Fruit fly (Drosophila melanogaster) whole organism, embryonic: ENCODE results near the gene CG5160.
A peak's percentile ranks its signal among the peaks of the same experiment; 100 is the strongest.

Experiments used
- B-H2 ChIP-seq: fragments of 200-800 bp; sonication (Bioruptor generic); optimal IDR thresholded peaks from 2 replicates; lab custom pipeline; 2018; ENCODE audit warnings: missing biosample characterization, mild to moderate bottlenecking, missing genetic modification characterization
- Bteb2 ChIP-seq: fragments of 200-800 bp; sonication (Bioruptor generic); optimal IDR thresholded peaks from 2 replicates; lab custom pipeline; 2016; ENCODE audit warnings: missing biosample characterization, missing genetic modification characterization
- CG12155 ChIP-seq: fragments of 200-800 bp; sonication (Bioruptor generic); optimal IDR thresholded peaks from 3 replicates; lab custom pipeline; 2016; ENCODE audit warnings: missing biosample characterization, missing genetic modification characterization
- CG12299 ChIP-seq: fragments of 200-800 bp; sonication (Bioruptor generic); optimal IDR thresholded peaks from 2 replicates; lab custom pipeline; 2018; ENCODE audit warnings: missing biosample characterization, mild to moderate bottlenecking, missing genetic modification characterization
- CG12942 ChIP-seq: fragments of 200-800 bp; sonication (Bioruptor generic); optimal IDR thresholded peaks from 3 replicates; lab custom pipeline; 2016; ENCODE audit warnings: missing biosample characterization, missing genetic modification characterization
- CG13424 ChIP-seq: fragments of 200-800 bp; sonication (Bioruptor generic); optimal IDR thresholded peaks from 2 replicates; lab custom pipeline; 2019; ENCODE audit warnings: missing biosample characterization, mild to moderate bottlenecking, missing genetic modification characterization, moderate library complexity
- CG17568 ChIP-seq: fragments of 200-800 bp; sonication (Bioruptor generic); optimal IDR thresholded peaks from 2 replicates; lab custom pipeline; 2018; ENCODE audit warnings: missing biosample characterization, mild to moderate bottlenecking, missing genetic modification characterization, moderate library complexity
- CG31365 ChIP-seq: fragments of 200-800 bp; sonication (Bioruptor generic); optimal IDR thresholded peaks from 2 replicates; lab custom pipeline; 2018; ENCODE audit warnings: missing biosample characterization, mild to moderate bottlenecking, missing genetic modification characterization
- CG3163 ChIP-seq: fragments of 200-800 bp; sonication (Bioruptor generic); optimal IDR thresholded peaks from 3 replicates; lab custom pipeline; 2016; ENCODE audit warnings: missing biosample characterization, missing genetic modification characterization
- CG3995 ChIP-seq: fragments of 200-800 bp; sonication (Bioruptor generic); optimal IDR thresholded peaks from 3 replicates; lab custom pipeline; 2016; ENCODE audit warnings: missing biosample characterization, missing genetic modification characterization
- CG4328 ChIP-seq: fragments of 200-800 bp; sonication (Bioruptor generic); optimal IDR thresholded peaks from 3 replicates; lab custom pipeline; 2017; ENCODE audit warnings: missing biosample characterization, missing genetic modification reagents, missing genetic modification characterization
- CG4404 ChIP-seq: fragments of 200-800 bp; sonication (Bioruptor generic); IDR thresholded peaks from 2 replicates; pipeline ENCODE4 v1.3.6; 2022; ENCODE audit warnings: missing biosample characterization, missing genetic modification characterization
- CG4617 ChIP-seq: fragments of 200-800 bp; sonication (Bioruptor generic); optimal IDR thresholded peaks from 3 replicates; lab custom pipeline; 2016; ENCODE audit warnings: missing biosample characterization, missing genetic modification characterization, borderline replicate concordance
- CG6683 ChIP-seq: fragments of 200-800 bp; sonication (Bioruptor generic); optimal IDR thresholded peaks from 2 replicates; lab custom pipeline; 2017; ENCODE audit warnings: missing biosample characterization, mild to moderate bottlenecking, missing genetic modification characterization, missing genetic modification reagents
- CTCF ChIP-seq: fragments of 200-800 bp; sonication (Bioruptor generic); optimal IDR thresholded peaks from 2 replicates; lab custom pipeline; 2017; ENCODE audit warnings: missing biosample characterization, mild to moderate bottlenecking, missing genetic modification characterization, moderate library complexity
- Doc3 ChIP-seq: fragments of 200-800 bp; sonication (Bioruptor generic); IDR thresholded peaks from 3 replicates; pipeline ENCODE4 v1.3.6; 2022; ENCODE audit warnings: missing biosample characterization, missing genetic modification characterization; ENCODE audit not compliant: partially characterized antibody
- HLHmδ ChIP-seq: fragments of 200-800 bp; sonication (Bioruptor generic); optimal IDR thresholded peaks from 2 replicates; lab custom pipeline; 2018; ENCODE audit warnings: missing biosample characterization, mild to moderate bottlenecking, missing genetic modification characterization, moderate library complexity
- Hr78 ChIP-seq, 2 experiments: fragments of 200-800 bp in 1 of 2; fragments of >200 bp in 1 of 2; sonication (Bioruptor generic) in 1 of 2; optimal IDR thresholded peaks; 2 replicates each; lab custom pipeline; 2017 to 2019; ENCODE audit warnings: missing biosample characterization in 2 of 2, missing genetic modification characterization in 2 of 2, mild to moderate bottlenecking in 1 of 2, moderate library complexity in 1 of 2
- Lhr ChIP-seq: fragments of 200-800 bp; sonication (Bioruptor generic); optimal IDR thresholded peaks from 3 replicates; lab custom pipeline; 2017; ENCODE audit warnings: mild to moderate bottlenecking, missing biosample characterization, missing genetic modification reagents, missing genetic modification characterization
- NFAT ChIP-seq: fragments of 200-800 bp; sonication (Bioruptor generic); IDR thresholded peaks from 2 replicates; pipeline ENCODE4 v1.3.6; 2022; ENCODE audit warnings: missing biosample characterization, missing genetic modification characterization
- Nf-YA ChIP-seq: fragments of 200-800 bp; sonication (Bioruptor generic); IDR thresholded peaks from 2 replicates; pipeline ENCODE4 v1.3.6; 2022; ENCODE audit warnings: missing biosample characterization, missing genetic modification characterization
- Sin3A ChIP-seq: fragments of >200 bp; optimal IDR thresholded peaks from 2 replicates; lab custom pipeline; 2018
- ap ChIP-seq: fragments of 200-800 bp; sonication (Bioruptor generic); IDR thresholded peaks from 2 replicates; pipeline ENCODE4 v1.3.6; 2022; ENCODE audit warnings: missing biosample characterization, missing genetic modification characterization
- br ChIP-seq: fragments of >200 bp; optimal IDR thresholded peaks from 2 replicates; lab custom pipeline; 2017
- btn ChIP-seq: fragments of 200-800 bp; sonication (Bioruptor generic); optimal IDR thresholded peaks from 2 replicates; lab custom pipeline; 2016; ENCODE audit warnings: missing biosample characterization, missing genetic modification characterization
- cas ChIP-seq: fragments of 200-800 bp; sonication (Bioruptor generic); IDR thresholded peaks from 2 replicates; pipeline ENCODE4 v1.3.6; 2022; ENCODE audit warnings: missing biosample characterization, missing genetic modification characterization
- chn ChIP-seq: fragments of 200-800 bp; sonication (Bioruptor generic); optimal IDR thresholded peaks from 2 replicates; lab custom pipeline; 2016; ENCODE audit warnings: missing biosample characterization, missing genetic modification characterization
- crp ChIP-seq, 2 experiments: fragments of 200-800 bp; sonication (Bioruptor generic); optimal IDR thresholded peaks; 2 replicates in 1 of 2; 3 replicates in 1 of 2; lab custom pipeline; 2017; ENCODE audit warnings: missing biosample characterization in 2 of 2, missing genetic modification characterization in 2 of 2, mild to moderate bottlenecking in 1 of 2, moderate library complexity in 1 of 2
- cwo ChIP-seq: fragments of 200-800 bp; sonication (Bioruptor generic); optimal IDR thresholded peaks from 3 replicates; lab custom pipeline; 2017; ENCODE audit warnings: missing biosample characterization, missing genetic modification characterization, mild to moderate bottlenecking, moderate library complexity, missing genetic modification reagents
- dmrt11E ChIP-seq: fragments of 200-800 bp; sonication (Bioruptor generic); optimal IDR thresholded peaks from 3 replicates; lab custom pipeline; 2018; ENCODE audit warnings: missing biosample characterization, mild to moderate bottlenecking, missing genetic modification characterization, moderate library complexity
- dmrt99B ChIP-seq: fragments of 200-800 bp; sonication (Bioruptor generic); optimal IDR thresholded peaks from 2 replicates; lab custom pipeline; 2018; ENCODE audit warnings: missing biosample characterization, mild to moderate bottlenecking, missing genetic modification characterization, moderate library complexity
- eyg ChIP-seq: fragments of 200-800 bp; sonication (Bioruptor generic); optimal IDR thresholded peaks from 3 replicates; lab custom pipeline; 2016; ENCODE audit warnings: missing biosample characterization, missing genetic modification characterization
- gce ChIP-seq: fragments of 200-800 bp; sonication (Bioruptor generic); IDR thresholded peaks from 3 replicates; pipeline ENCODE4 v1.3.6; 2022; ENCODE audit warnings: missing biosample characterization, missing genetic modification characterization
- grn ChIP-seq: fragments of 200-800 bp; sonication (Bioruptor generic); optimal IDR thresholded peaks from 3 replicates; lab custom pipeline; 2017; ENCODE audit warnings: missing biosample characterization, missing genetic modification characterization
- her ChIP-seq: fragments of 200-800 bp; sonication (Bioruptor generic); optimal IDR thresholded peaks from 2 replicates; lab custom pipeline; 2016; ENCODE audit warnings: missing biosample characterization, missing genetic modification characterization
- kah ChIP-seq: fragments of 200-800 bp; sonication (Bioruptor generic); optimal IDR thresholded peaks from 2 replicates; lab custom pipeline; 2018; ENCODE audit warnings: missing biosample characterization, mild to moderate bottlenecking, missing genetic modification characterization
- lola ChIP-seq, 3 experiments: fragments of >200 bp in 2 of 3; fragments of 200-800 bp in 1 of 3; sonication (Bioruptor generic) in 1 of 3; optimal IDR thresholded peaks; 2 replicates each; lab custom pipeline; 2017 to 2019; ENCODE audit warnings: missing biosample characterization in 3 of 3, missing genetic modification characterization in 3 of 3, mild to moderate bottlenecking in 1 of 3, moderate library complexity in 1 of 3
- nmo ChIP-seq: fragments of 200-800 bp; sonication (Bioruptor generic); optimal IDR thresholded peaks from 2 replicates; lab custom pipeline; 2018; ENCODE audit warnings: missing biosample characterization, mild to moderate bottlenecking, missing genetic modification characterization, moderate library complexity
- onecut ChIP-seq: fragments of 200-800 bp; sonication (Bioruptor generic); IDR thresholded peaks from 2 replicates; pipeline ENCODE4 v1.3.6; 2022; ENCODE audit warnings: missing biosample characterization, missing genetic modification characterization
- pan ChIP-seq, 4 experiments: fragments of >200 bp in 3 of 4; fragments of 200-800 bp in 1 of 4; sonication (Bioruptor generic) in 1 of 4; optimal IDR thresholded peaks in 3 of 4; IDR thresholded peaks in 1 of 4; 2 replicates each; pipeline versions ENCODE4 v1.3.6 to Lab custom; 2017 to 2022; ENCODE audit warnings: missing biosample characterization in 2 of 4, missing genetic modification characterization in 2 of 4, mixed read lengths in 1 of 4
- pb ChIP-seq: fragments of 200-800 bp; sonication (Bioruptor generic); optimal IDR thresholded peaks from 3 replicates; lab custom pipeline; 2016; ENCODE audit warnings: missing biosample characterization, missing genetic modification characterization
- phol ChIP-seq: fragments of 200-800 bp; sonication (Bioruptor generic); optimal IDR thresholded peaks from 3 replicates; lab custom pipeline; 2018; ENCODE audit warnings: missing biosample characterization, mild to moderate bottlenecking, missing genetic modification characterization, moderate library complexity
- pum ChIP-seq: fragments of 200-800 bp; sonication (Bioruptor generic); optimal IDR thresholded peaks from 2 replicates; lab custom pipeline; 2016; ENCODE audit warnings: missing biosample characterization, missing genetic modification characterization
- sima ChIP-seq: fragments of 200-800 bp; sonication (Bioruptor generic); optimal IDR thresholded peaks from 2 replicates; lab custom pipeline; 2016; ENCODE audit warnings: missing biosample characterization, missing genetic modification characterization
- slbo ChIP-seq: fragments of 200-800 bp; sonication (Bioruptor generic); IDR thresholded peaks from 2 replicates; pipeline ENCODE4 v1.3.6; 2022; ENCODE audit warnings: missing biosample characterization, missing genetic modification characterization
- sna ChIP-seq: fragments of 200-800 bp; sonication (Bioruptor generic); IDR thresholded peaks from 2 replicates; pipeline ENCODE4 v1.3.6; 2022; ENCODE audit warnings: missing biosample characterization, missing genetic modification characterization; ENCODE audit not compliant: partially characterized antibody
- tna ChIP-seq: fragments of 200-800 bp; sonication (Bioruptor generic); IDR thresholded peaks from 2 replicates; pipeline ENCODE4 v1.3.6; 2022; ENCODE audit warnings: missing biosample characterization, missing genetic modification characterization; ENCODE audit not compliant: partially characterized antibody
- twi ChIP-seq: fragments of 200-800 bp; optimal IDR thresholded peaks from 2 replicates; lab custom pipeline; 2019; ENCODE audit warnings: missing biosample characterization, mild to moderate bottlenecking, missing genetic modification characterization, moderate library complexity
- z ChIP-seq: fragments of 200-800 bp; sonication (Bioruptor generic); IDR thresholded peaks from 3 replicates; pipeline ENCODE4 v1.3.6; 2022; ENCODE audit warnings: missing biosample characterization, missing genetic modification characterization

CG5160 gene

DNA sequence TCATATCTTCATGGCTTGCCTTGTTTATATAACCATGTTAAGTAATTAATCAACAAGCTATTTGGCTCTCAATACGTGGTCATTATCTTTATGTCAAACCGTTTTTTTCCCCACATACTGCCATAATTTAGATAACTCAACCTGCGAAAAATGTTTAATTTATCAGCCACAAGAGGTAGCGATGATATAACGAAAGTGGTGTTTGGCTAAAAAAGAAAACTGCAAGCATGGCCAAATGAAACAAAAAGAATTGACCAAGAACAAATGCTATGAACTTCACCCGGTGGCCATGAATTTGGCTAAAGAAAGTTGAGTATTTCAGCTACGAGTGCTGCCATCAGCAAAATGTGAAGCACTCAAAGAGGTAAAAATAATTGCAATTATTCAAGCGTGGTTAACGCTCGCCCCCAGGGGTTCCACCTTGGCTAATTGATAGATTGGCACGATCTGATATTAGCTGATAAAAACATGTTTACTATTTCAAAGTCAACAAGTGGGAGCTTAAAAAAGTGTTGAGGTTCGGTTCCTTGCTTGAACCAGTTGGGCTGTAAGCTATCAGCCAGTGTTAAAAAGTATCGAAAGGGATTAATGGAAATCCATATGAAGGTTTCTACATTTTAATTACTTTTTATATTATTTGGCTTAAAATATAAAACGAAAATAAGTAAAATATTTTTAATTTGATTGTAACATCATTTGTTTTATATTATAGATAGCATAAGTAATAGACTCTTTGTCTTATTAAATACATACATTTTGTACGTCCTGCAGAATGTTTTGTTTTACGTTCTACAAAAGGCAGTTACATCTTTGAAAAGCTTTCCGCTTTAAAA, 38.2 kb upstream of the CG5160 start (continued):
- TF ChIP-seq Bteb2 (GFP tag; lab: Kevin White, UChicago) (peak; percentile 38), CG4404 (GFP tag; lab: Robert Waterston, UW) (no peak), CG17568 (GFP tag; lab: Kevin White, UChicago) (peak; percentile 79), NFAT (GFP tag; lab: Robert Waterston, UW) (peak; percentile 87), crp (GFP tag; optimal IDR thresholded peaks at IDR 0.05; lab: Kevin White, UChicago) (no peak), Doc3 (GFP tag; lab: Robert Waterston, UW) (no peak), her (peak; percentile 78), CG3995 (GFP tag; lab: Kevin White, UChicago) (no peak), sima (no peak), br (lab: Kevin White, UChicago) (no peak), cwo (GFP tag; lab: Kevin White, UChicago) (peak; percentile 55), pb (peak; percentile 44), cas (GFP tag; lab: Robert Waterston, UW) (peak; percentile 58), pum (GFP tag; lab: Kevin White, UChicago) (peak; percentile 47), eyg (GFP tag; lab: Kevin White, UChicago) (peak; percentile 79), B-H2 (GFP tag; lab: Kevin White, UChicago) (peak; percentile 86), HLHmδ (no peak), lola (GFP tag; optimal IDR thresholded peaks at IDR 0.05; lab: Kevin White, UChicago) (no peak), ap (GFP tag; lab: Robert Waterston, UW) (0 out of 2 replicates have a peak, but pooled peaks have one; percentile 20), onecut (GFP tag; lab: Robert Waterston, UW) (peak; percentile 55), CG12299 (no peak), Lhr (GFP tag; lab: Kevin White, UChicago) (peak; percentile 34), kah (GFP tag; lab: Kevin White, UChicago) (peak; percentile 6), dmrt99B (peak; percentile 59), CG6683 (peak; percentile 55), pan (optimal IDR thresholded peaks at IDR 0.05; lab: Kevin White, UChicago) (no peak), pan (GFP tag; optimal IDR thresholded peaks at IDR 0.05 in 1 of 2, IDR thresholded peaks at IDR 0.05 in 1 of 2) (peak in 1 of 2 experiments; percentile 73), twi (tag; lab: Kevin White, UChicago) (no peak), Hr78 (GFP tag; optimal IDR thresholded peaks at IDR 0.05; lab: Kevin White, UChicago) (no peak), dmrt11E (tag; lab: Kevin White, UChicago) (no peak), tna (GFP tag; lab: Robert Waterston, UW) (no peak), z (GFP tag; lab: Robert Waterston, UW) (no peak), btn (GFP tag; lab: Kevin White, UChicago) (peak; percentile 48), Nf-YA (GFP tag; lab: Robert Waterston, UW) (peak; percentile 72), gce (GFP tag; lab: Robert Waterston, UW) (peak; percentile 71; the same call in 2 of the 3 replicates), CG3163 (GFP tag; lab: Kevin White, UChicago) (peak; percentile 67), CG4328 (GFP tag; lab: Kevin White, UChicago) (peak; percentile 72), Sin3A (lab: Kevin White, UChicago) (no peak), CG12942 (peak; percentile 70), chn (peak; percentile 29), CTCF (peak; percentile 76), slbo (GFP tag; lab: Robert Waterston, UW) (peak; percentile 82), CG31365 (tag; lab: Kevin White, UChicago) (peak; percentile 41), sna (GFP tag; lab: Robert Waterston, UW) (no peak), grn (GFP tag; lab: Kevin White, UChicago) (peak; percentile 98), nmo (GFP tag; lab: Kevin White, UChicago) (no peak), CG13424 (tag; lab: Kevin White, UChicago) (peak; percentile 61), CG4617 (GFP tag; lab: Kevin White, UChicago) (peak; percentile 22), CG12155 (GFP tag; lab: Kevin White, UChicago) (peak; percentile 56), phol (no peak)
